Worm (Caenorhabditis elegans) whole organism, young adult: Measurements from ENCODE around the gene snf-9.

Experiments
- D2030.7 ChIP-seq: fragments of 200-800 bp; sonication (Bioruptor generic); IDR thresholded peaks from 2 replicates; pipeline ENCODE4 v1.3.6; 2022; ENCODE audit warnings: missing genetic modification reagents, missing genetic modification characterization, missing compliant biosample characterization
- F33H1.4 ChIP-seq: fragments of 200-800 bp; sonication (Bioruptor generic); IDR thresholded peaks from 2 replicates; pipeline ENCODE4 v1.3.6; 2022; ENCODE audit warnings: missing genetic modification reagents, missing genetic modification characterization, missing compliant biosample characterization
- aptf-2 ChIP-seq: fragments of 200-800 bp; sonication (Bioruptor generic); conservative IDR thresholded peaks from 2 replicates; pipeline ENCODE4 v1.3.6; 2022; ENCODE audit warnings: missing genetic modification reagents, missing genetic modification characterization, missing compliant biosample characterization
- aptf-3 ChIP-seq: fragments of 200-800 bp; sonication (Bioruptor generic); IDR thresholded peaks from 2 replicates; pipeline ENCODE4 v1.3.6; 2022; ENCODE audit warnings: missing genetic modification characterization, missing compliant biosample characterization
- attf-3 ChIP-seq: fragments of 200-800 bp; sonication (Bioruptor generic); conservative IDR thresholded peaks from 2 replicates; pipeline ENCODE4 v1.3.6; 2022; ENCODE audit warnings: missing genetic modification reagents, missing genetic modification characterization, missing compliant biosample characterization
- attf-6 ChIP-seq: fragments of 200-800 bp; sonication (Bioruptor generic); IDR thresholded peaks from 2 replicates; pipeline ENCODE4 v1.3.6; 2022; ENCODE audit warnings: missing genetic modification reagents, missing genetic modification characterization, missing compliant biosample characterization
- dox-1 ChIP-seq: fragments of 200-800 bp; sonication (Bioruptor generic); IDR thresholded peaks from 2 replicates; pipeline ENCODE4 v1.3.6; 2022; ENCODE audit warnings: missing genetic modification reagents, missing genetic modification characterization, missing compliant biosample characterization
- dpl-1 ChIP-seq: fragments of 150-350 bp; optimal IDR thresholded peaks from 2 replicates; lab custom pipeline; 2014; ENCODE audit warnings: missing biosample characterization, missing genetic modification reagents, missing genetic modification characterization
- egl-44 ChIP-seq: fragments of 200-800 bp; sonication (Bioruptor generic); IDR thresholded peaks from 2 replicates; pipeline ENCODE4 v1.3.6; 2022; ENCODE audit warnings: missing genetic modification reagents, missing genetic modification characterization, missing compliant biosample characterization
- lin-35 ChIP-seq, 3 experiments: fragments of 150-350 bp in 2 of 3; sonication (generic microtip) in 1 of 3; optimal IDR thresholded peaks; 2 replicates each; lab custom pipeline; 2014 to 2018; ENCODE audit warnings: missing biosample characterization in 3 of 3, missing genetic modification characterization in 3 of 3, missing genetic modification reagents in 3 of 3
- lin-54 ChIP-seq: fragments of 200-800 bp; sonication (Bioruptor generic); optimal IDR thresholded peaks from 2 replicates; lab custom pipeline; 2018; ENCODE audit warnings: mild to moderate bottlenecking, missing genetic modification characterization, missing compliant biosample characterization
- lsl-1 ChIP-seq: fragments of 200-800 bp; sonication (Bioruptor generic); optimal IDR thresholded peaks from 2 replicates; lab custom pipeline; 2018; ENCODE audit warnings: mild to moderate bottlenecking, missing genetic modification characterization, moderate library complexity, missing compliant biosample characterization
- madf-10 ChIP-seq: sonication (generic microtip); optimal IDR thresholded peaks from 2 replicates; lab custom pipeline; 2016; ENCODE audit warnings: mild to moderate bottlenecking, missing genetic modification characterization, missing compliant biosample characterization
- mcd-1 ChIP-seq: fragments of 200-800 bp; sonication (Bioruptor generic); IDR thresholded peaks from 2 replicates; pipeline ENCODE4 v1.3.6; 2022; ENCODE audit warnings: missing genetic modification reagents, missing genetic modification characterization, missing compliant biosample characterization
- mel-28 ChIP-seq: sonication (generic microtip); optimal IDR thresholded peaks from 2 replicates; lab custom pipeline; 2016; ENCODE audit warnings: borderline replicate concordance, mild to moderate bottlenecking, missing genetic modification characterization, missing compliant biosample characterization
- mxl-1 ChIP-seq: sonication (generic microtip); optimal IDR thresholded peaks from 2 replicates; lab custom pipeline; 2016; ENCODE audit warnings: missing genetic modification characterization, missing compliant biosample characterization
- rcor-1 ChIP-seq: fragments of 200-800 bp; sonication (Bioruptor generic); IDR thresholded peaks from 2 replicates; pipeline ENCODE4 v1.3.6; 2022; ENCODE audit warnings: missing genetic modification reagents, missing genetic modification characterization, missing compliant biosample characterization
- rpc-1 ChIP-seq, 2 experiments: fragments of 150-350 bp in 1 of 2; sonication (generic microtip) in 1 of 2; optimal IDR thresholded peaks; 2 replicates each; lab custom pipeline; 2014 to 2018; ENCODE audit warnings: missing biosample characterization in 1 of 2, missing genetic modification characterization in 1 of 2, missing genetic modification reagents in 1 of 2, missing genotype in 1 of 2
- somi-1 ChIP-seq: fragments of 200-800 bp; sonication (Bioruptor generic); optimal IDR thresholded peaks from 2 replicates; lab custom pipeline; 2018; ENCODE audit warnings: mild to moderate bottlenecking, missing genetic modification characterization, missing compliant biosample characterization
- ztf-18 ChIP-seq: sonication (generic microtip); optimal IDR thresholded peaks from 2 replicates; lab custom pipeline; 2016; ENCODE audit warnings: missing genotype, mild to moderate bottlenecking, missing genetic modification characterization, missing compliant biosample characterization
- ztf-3 ChIP-seq: fragments of 200-800 bp; sonication (Bioruptor generic); optimal IDR thresholded peaks from 2 replicates; lab custom pipeline; 2018; ENCODE audit warnings: mild to moderate bottlenecking, missing genetic modification characterization, missing compliant biosample characterization

The snf-9 gene

ce11 chrIV:17346599-17347218 is 34.8 kb downstream of the snf-9 start, which contains the start of the genes clec-197 and clec-198:
Gene clec-197 (minus strand): TSS chrIV:17346699.
Gene clec-198 (plus strand): TSS chrIV:17347168.
- TF ChIP-seq lsl-1 (no peak), F33H1.4 (GFP tag; lab: Robert Waterston, UW) (no peak), mxl-1 (tag; lab: Kevin White, UChicago) (no peak), rpc-1 (optimal IDR thresholded peaks at IDR 0.05; lab: Kevin White, UChicago) (no peak), rpc-1 (tag; optimal IDR thresholded peaks at IDR 0.05; lab: Kevin White, UChicago) (no peak), mcd-1 (GFP tag; lab: Robert Waterston, UW) (no peak), egl-44 (GFP tag; lab: Robert Waterston, UW) (no peak), D2030.7 (GFP tag; lab: Robert Waterston, UW) (no peak), attf-6 (GFP tag; lab: Robert Waterston, UW) (no peak), ztf-18 (tag; lab: Kevin White, UChicago) (no peak), lin-54 (no peak), ztf-3 (no peak), mel-28 (tag; lab: Kevin White, UChicago) (no peak)

DNA sequence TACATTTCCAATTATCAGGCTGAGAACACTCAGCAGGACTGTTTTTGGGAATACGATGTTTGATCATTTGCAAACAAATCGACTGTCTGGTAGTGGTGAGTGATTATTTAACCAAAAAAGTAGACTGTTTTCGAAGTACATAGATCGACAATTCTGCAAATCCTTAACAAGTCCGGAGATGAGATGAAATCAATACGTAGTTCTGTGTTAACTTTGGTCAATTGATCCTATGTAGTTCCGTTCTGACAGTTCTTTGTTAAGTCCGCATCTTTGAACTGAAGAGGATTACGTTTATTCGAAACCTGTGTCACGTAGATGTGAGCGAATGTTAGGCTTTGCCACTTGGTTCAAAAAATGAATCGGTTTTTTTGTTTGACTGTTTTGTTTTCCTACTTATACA is 39.6 kb downstream of the snf-9 start, which contains the start of gene clec-199:
Gene clec-199 (plus strand): TSS at position 301 of the 400 bp plus-strand sequence.
- TF ChIP-seq attf-3 (GFP tag; lab: Robert Waterston, UW) (no peak), dpl-1 (GFP tag; lab: Kevin White, UChicago) (no peak), rcor-1 (GFP tag; lab: Robert Waterston, UW) (no peak), dox-1 (GFP tag; lab: Robert Waterston, UW) (no peak), lin-35 (GFP tag; optimal IDR thresholded peaks at IDR 0.05; lab: Kevin White, UChicago) (no peak)

DNA sequence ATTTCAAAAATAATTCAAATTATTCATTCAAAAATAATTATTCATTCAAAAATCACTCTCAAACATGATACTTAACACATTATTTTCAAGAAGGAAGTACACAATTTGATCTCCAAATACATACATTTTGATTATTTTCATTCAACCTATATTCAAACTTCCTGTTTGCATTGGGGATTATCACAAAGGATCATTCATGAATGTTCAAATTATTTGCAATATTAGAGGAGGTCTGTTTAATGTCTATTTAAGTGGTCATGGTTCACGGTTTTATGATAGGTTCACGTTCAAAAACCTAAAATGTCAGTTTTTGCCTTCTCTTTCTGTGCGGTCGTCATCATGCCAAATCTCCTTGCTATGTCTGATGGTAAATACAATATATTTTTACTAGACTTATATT is 49.2 kb downstream of the snf-9 start, which contains the start of gene clec-202:
Gene clec-202 (plus strand): TSS at position 301 of the 400 bp plus-strand sequence.
- no peak for TF ChIP-seq madf-10 (tag; lab: Kevin White, UChicago)
- TF ChIP-seq aptf-3 (GFP tag; lab: Robert Waterston, UW) = no peak
- no peak for TF ChIP-seq somi-1 (GFP tag; lab: Kevin White, UChicago)
- TF ChIP-seq aptf-2 (GFP tag; lab: Robert Waterston, UW) = no peak
- TF ChIP-seq mel-28 (tag; lab: Kevin White, UChicago) = no peak
